Fruit fly (Drosophila melanogaster) whole organism: ENCODE results near the gene CheA75a.

Experiments
- psq ChIP-seq: fragments of >200 bp; optimal IDR thresholded peaks from 2 replicates; lab custom pipeline; 2017
- usp ChIP-seq: fragments of >200 bp; optimal IDR thresholded peaks from 2 replicates; lab custom pipeline; 2017; ENCODE audit warnings: missing biosample characterization, missing genetic modification characterization, mixed read lengths

DNA sequence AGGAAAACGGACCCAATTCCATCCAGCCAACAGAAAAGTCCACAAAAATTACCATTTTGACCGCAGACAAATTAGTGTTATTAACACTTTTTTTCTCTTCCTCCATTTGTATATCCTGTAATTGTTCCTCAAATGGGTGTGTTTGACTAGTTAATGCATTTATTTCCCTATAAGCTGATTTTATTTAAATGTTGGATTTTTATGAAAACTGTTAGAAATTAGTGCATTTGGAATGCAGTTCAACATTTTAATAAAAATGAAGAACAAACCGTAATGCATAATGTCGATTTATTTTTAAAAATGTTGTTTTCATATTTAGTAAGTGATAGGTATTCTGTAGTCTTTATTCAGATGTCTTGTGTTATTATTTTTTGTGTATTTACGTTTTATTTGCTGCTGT is 24.0 kb downstream of the CheA75a start:
- TF ChIP-seq psq (lab: Kevin White, UChicago) (no peak), usp (GFP tag; lab: Kevin White, UChicago) (no peak)
